Worm (Caenorhabditis elegans) whole organism, midembryonic: ENCODE data around the gene F58A6.9.

Experiments
- cog-1 ChIP-seq: sonication (generic microtip); optimal IDR thresholded peaks from 2 replicates; lab custom pipeline; 2016; ENCODE audit warnings: missing genetic modification characterization, missing compliant biosample characterization
- flt-1 ChIP-seq: fragments of 200-800 bp; sonication (Bioruptor generic); IDR thresholded peaks from 2 replicates; pipeline ENCODE4 v1.3.6; 2022; ENCODE audit warnings: missing genetic modification characterization, missing compliant biosample characterization

- no peak for TF ChIP-seq flt-1 (GFP tag; lab: Robert Waterston, UW)
- no peak for TF ChIP-seq cog-1 (tag; lab: Kevin White, UChicago)
Measured at ce11 chrII:5154540-5154939, 4.1 kb downstream of the F58A6.9 start, which contains the start of gene srb-12.
